Worm (Caenorhabditis elegans): ENCODE measurements around the gene B0432.7.

ce11 chrII:219846-220503 lies 53.8 kb downstream of the B0432.7 start:
- TF ChIP-seq klf-2 (GFP tag; conservative IDR thresholded peaks at IDR 0.05) (no peak), med-1 (GFP tag; optimal IDR thresholded peaks at IDR 0.05; ENCODE audit: insufficient read depth) (no peak), flt-1 (GFP tag; IDR thresholded peaks at IDR 0.05) (no peak), ref-1 (GFP tag; conservative IDR thresholded peaks at IDR 0.05) (no peak), cog-1 (tag; optimal IDR thresholded peaks at IDR 0.05) (no peak)

Measured in whole organism, midembryonic.